Worm (Caenorhabditis elegans) whole organism, L4 larva: Measurements from ENCODE around the gene W01C8.5.

ENCODE experiments used
- F10B5.3 ChIP-seq: sonication (generic microtip); optimal IDR thresholded peaks from 2 replicates; lab custom pipeline; 2016; ENCODE audit warnings: mild to moderate bottlenecking, missing genetic modification characterization, missing compliant biosample characterization
- F26F4.8 ChIP-seq: fragments of 200-800 bp; sonication (Bioruptor generic); conservative IDR thresholded peaks from 2 replicates; pipeline ENCODE4 v1.3.6; 2022; ENCODE audit warnings: missing genetic modification characterization, missing compliant biosample characterization
- F44E2.7 ChIP-seq: fragments of 200-800 bp; sonication (Bioruptor generic); IDR thresholded peaks from 2 replicates; pipeline ENCODE4 v2.1.2; 2022; ENCODE audit warnings: missing genetic modification characterization, missing compliant biosample characterization
- Y105C5A.15 ChIP-seq: fragments of 200-800 bp; sonication (Bioruptor generic); IDR thresholded peaks from 2 replicates; pipeline ENCODE4 v1.3.6; 2022; ENCODE audit warnings: missing genetic modification characterization, missing compliant biosample characterization
- Y48G9A.11 ChIP-seq: fragments of 200-800 bp; sonication (Bioruptor generic); IDR thresholded peaks from 2 replicates; pipeline ENCODE4 v1.3.6; 2022; ENCODE audit warnings: missing genetic modification reagents, missing genetic modification characterization, missing compliant biosample characterization
- Y75B8A.6 ChIP-seq: fragments of 200-800 bp; sonication (Bioruptor generic); IDR thresholded peaks from 2 replicates; pipeline ENCODE4 v1.3.6; 2022; ENCODE audit warnings: missing genetic modification reagents, missing genetic modification characterization, missing compliant biosample characterization
- arid-1 ChIP-seq: fragments of 200-800 bp; sonication (Bioruptor generic); conservative IDR thresholded peaks from 2 replicates; pipeline ENCODE4 v1.3.6; 2022; ENCODE audit warnings: missing genetic modification reagents, missing genetic modification characterization, missing compliant biosample characterization
- attf-4 ChIP-seq: sonication (generic microtip); optimal IDR thresholded peaks from 3 replicates; lab custom pipeline; 2017; ENCODE audit warnings: missing biosample characterization, missing genetic modification characterization
- ceh-20 ChIP-seq: fragments of 200-800 bp; sonication (Bioruptor generic); IDR thresholded peaks from 2 replicates; pipeline ENCODE4 v1.3.6; 2022; ENCODE audit warnings: missing genetic modification reagents, missing genetic modification characterization, missing compliant biosample characterization
- ceh-62 ChIP-seq: sonication (generic microtip); optimal IDR thresholded peaks from 2 replicates; lab custom pipeline; 2017; ENCODE audit warnings: missing biosample characterization, missing genetic modification characterization
- ctbp-1 ChIP-seq: fragments of 200-800 bp; sonication (Bioruptor generic); IDR thresholded peaks from 2 replicates; pipeline ENCODE4 v1.3.6; 2022; ENCODE audit warnings: missing genetic modification reagents, missing genetic modification characterization, missing compliant biosample characterization
- daf-12 ChIP-seq: fragments of 150-350 bp; optimal IDR thresholded peaks from 2 replicates; lab custom pipeline; 2014; ENCODE audit warnings: missing biosample characterization, missing genetic modification reagents, missing genetic modification characterization
- daf-19 ChIP-seq: fragments of 200-800 bp; sonication (Bioruptor generic); conservative IDR thresholded peaks from 2 replicates; pipeline ENCODE4 v1.3.6; 2022; ENCODE audit warnings: missing genetic modification characterization, missing compliant biosample characterization
- dmd-9 ChIP-seq: fragments of 200-800 bp; sonication (Bioruptor generic); IDR thresholded peaks from 2 replicates; pipeline ENCODE4 v1.3.6; 2022; ENCODE audit warnings: missing genetic modification reagents, missing genetic modification characterization, missing compliant biosample characterization
- dpl-1 ChIP-seq: fragments of 150-350 bp; optimal IDR thresholded peaks from 2 replicates; lab custom pipeline; 2014; ENCODE audit warnings: missing biosample characterization, missing genetic modification reagents, missing genetic modification characterization
- egl-43 ChIP-seq: fragments of 200-800 bp; sonication (Bioruptor generic); IDR thresholded peaks from 2 replicates; pipeline ENCODE4 v1.3.6; 2022; ENCODE audit warnings: missing genetic modification reagents, missing genetic modification characterization, missing compliant biosample characterization
- fos-1 ChIP-seq: fragments of 150-350 bp; optimal IDR thresholded peaks from 2 replicates; lab custom pipeline; 2014; ENCODE audit warnings: missing biosample characterization, missing genetic modification characterization
- gei-8 ChIP-seq: fragments of 200-800 bp; sonication (Bioruptor generic); optimal IDR thresholded peaks from 2 replicates; lab custom pipeline; 2018; ENCODE audit warnings: mild to moderate bottlenecking, missing genetic modification characterization, missing compliant biosample characterization
- hlh-30 ChIP-seq: sonication (generic microtip); optimal IDR thresholded peaks from 2 replicates; lab custom pipeline; 2017; ENCODE audit warnings: antibody characterized with exemption, mild to moderate bottlenecking, missing genetic modification characterization, missing compliant biosample characterization; ENCODE audit not compliant: insufficient read depth
- lim-7 ChIP-seq: fragments of 200-800 bp; sonication (Bioruptor generic); IDR thresholded peaks from 2 replicates; pipeline ENCODE4 v1.3.6; 2022; ENCODE audit warnings: missing genetic modification characterization, missing compliant biosample characterization
- lin-13 ChIP-seq: fragments of 150-350 bp; optimal IDR thresholded peaks from 2 replicates; lab custom pipeline; 2014; ENCODE audit warnings: missing biosample characterization, missing genetic modification reagents, missing genetic modification characterization
- lin-15B ChIP-seq: fragments of 150-350 bp; sonication (generic microtip); optimal IDR thresholded peaks from 3 replicates; lab custom pipeline; 2014; ENCODE audit warnings: missing biosample characterization, missing genetic modification characterization
- lin-29 ChIP-seq: fragments of 200-800 bp; sonication (Bioruptor generic); IDR thresholded peaks from 2 replicates; pipeline ENCODE4 v1.3.6; 2022; ENCODE audit warnings: missing genetic modification reagents, missing genetic modification characterization, missing compliant biosample characterization
- madf-5 ChIP-seq, 2 experiments: fragments of 200-800 bp; sonication (Bioruptor generic); IDR thresholded peaks; 2 replicates each; pipeline ENCODE4 v1.3.6; 2022; ENCODE audit warnings: missing compliant biosample characterization in 2 of 2, missing genetic modification characterization in 2 of 2
- mdt-29 ChIP-seq: fragments of 200-800 bp; sonication (Bioruptor generic); IDR thresholded peaks from 2 replicates; pipeline ENCODE4 v1.3.6; 2022; ENCODE audit warnings: missing genetic modification reagents, missing genetic modification characterization, missing compliant biosample characterization
- mep-1 ChIP-seq: fragments of 150-350 bp; sonication (generic microtip); optimal IDR thresholded peaks from 3 replicates; lab custom pipeline; 2014; ENCODE audit warnings: missing biosample characterization, missing genetic modification characterization
- mes-2 ChIP-seq: sonication (generic microtip); optimal IDR thresholded peaks from 2 replicates; lab custom pipeline; 2016; ENCODE audit warnings: missing genotype, mild to moderate bottlenecking, missing genetic modification characterization, missing compliant biosample characterization; ENCODE audit not compliant: poor library complexity, severe bottlenecking
- mxl-3 ChIP-seq: fragments of 200-800 bp; sonication (Bioruptor generic); optimal IDR thresholded peaks from 2 replicates; lab custom pipeline; 2018; ENCODE audit warnings: mild to moderate bottlenecking, missing genetic modification characterization, missing compliant biosample characterization
- nhr-111 ChIP-seq: fragments of 200-800 bp; sonication (Bioruptor generic); optimal IDR thresholded peaks from 2 replicates; lab custom pipeline; 2018; ENCODE audit warnings: mild to moderate bottlenecking, missing genetic modification characterization, missing compliant biosample characterization
- nhr-25 ChIP-seq: sonication (generic microtip); optimal IDR thresholded peaks from 2 replicates; lab custom pipeline; 2017; ENCODE audit warnings: missing genetic modification characterization, mild to moderate bottlenecking, missing compliant biosample characterization, antibody characterized with exemption, moderate library complexity, borderline replicate concordance; ENCODE audit not compliant: insufficient read depth
- nhr-48 ChIP-seq: sonication (generic microtip); optimal IDR thresholded peaks from 2 replicates; lab custom pipeline; 2016; ENCODE audit warnings: mild to moderate bottlenecking, missing genetic modification characterization, missing compliant biosample characterization
- nhr-76 ChIP-seq: fragments of 150-350 bp; optimal IDR thresholded peaks from 2 replicates; lab custom pipeline; 2014; ENCODE audit warnings: missing biosample characterization, missing genetic modification characterization
- nhr-77 ChIP-seq: fragments of 150-350 bp; optimal IDR thresholded peaks from 2 replicates; lab custom pipeline; 2014; ENCODE audit warnings: missing biosample characterization, missing genetic modification characterization
- saeg-2 ChIP-seq: fragments of 200-800 bp; sonication (Bioruptor generic); IDR thresholded peaks from 2 replicates; pipeline ENCODE4 v1.3.6; 2022; ENCODE audit warnings: missing genetic modification reagents, missing genetic modification characterization, missing compliant biosample characterization
- sdz-12 ChIP-seq: fragments of 200-800 bp; sonication (Bioruptor generic); optimal IDR thresholded peaks from 2 replicates; lab custom pipeline; 2018; ENCODE audit warnings: mild to moderate bottlenecking, missing genetic modification characterization, missing compliant biosample characterization
- unc-62 ChIP-seq, 3 experiments: fragments of 150-350 bp in 1 of 3; sonication (generic microtip); optimal IDR thresholded peaks in 2 of 3; peaks in 1 of 3; 1 replicate in 1 of 3; 2 replicates in 2 of 3; lab custom pipeline; 2014 to 2017; ENCODE audit warnings: missing biosample characterization in 3 of 3, missing genetic modification characterization in 3 of 3, missing genetic modification reagents in 3 of 3, missing genotype in 1 of 3
- vab-7 ChIP-seq: fragments of 200-800 bp; sonication (Bioruptor generic); IDR thresholded peaks from 2 replicates; pipeline ENCODE4 v1.3.6; 2022; ENCODE audit warnings: missing genetic modification reagents, missing genetic modification characterization, missing compliant biosample characterization
- zag-1 ChIP-seq: fragments of 150-350 bp; optimal IDR thresholded peaks from 2 replicates; lab custom pipeline; 2014; ENCODE audit warnings: missing biosample characterization, missing genetic modification characterization
- zfp-2 ChIP-seq: sonication (generic microtip); optimal IDR thresholded peaks from 2 replicates; lab custom pipeline; 2016; ENCODE audit warnings: mild to moderate bottlenecking, missing genetic modification characterization, missing compliant biosample characterization
- zfp-3 ChIP-seq: fragments of 200-800 bp; sonication (Bioruptor generic); conservative IDR thresholded peaks from 2 replicates; pipeline ENCODE4 v1.3.6; 2022; ENCODE audit warnings: missing genetic modification reagents, missing genetic modification characterization, missing compliant biosample characterization
- zip-11 ChIP-seq: fragments of 200-800 bp; sonication (Bioruptor generic); IDR thresholded peaks from 2 replicates; pipeline ENCODE4 v1.3.6; 2022; ENCODE audit warnings: missing genetic modification characterization, missing compliant biosample characterization
- zip-2 ChIP-seq: fragments of 150-350 bp; optimal IDR thresholded peaks from 2 replicates; lab custom pipeline; 2014; ENCODE audit warnings: missing biosample characterization, missing genetic modification characterization
- ztf-11 ChIP-seq: fragments of 150-350 bp; optimal IDR thresholded peaks from 2 replicates; lab custom pipeline; 2014; ENCODE audit warnings: missing biosample characterization, missing genetic modification characterization
- ztf-7 ChIP-seq: fragments of 150-350 bp; optimal IDR thresholded peaks from 2 replicates; lab custom pipeline; 2014; ENCODE audit warnings: missing biosample characterization, missing genetic modification characterization

The W01C8.5 gene

ce11 chrX:5697208-5697607 is at the start of gene W01C8.5:
Gene W01C8.5, minus strand, starts transcription at chrX:5697308.
- no peak for TF ChIP-seq ctbp-1 (GFP tag; lab: Robert Waterston, UW)
- TF ChIP-seq gei-8 (GFP tag; lab: Kevin White, UChicago): no peak
- TF ChIP-seq dmd-9: no peak
- TF ChIP-seq egl-43 (GFP tag; lab: Robert Waterston, UW): no peak
- no peak for TF ChIP-seq lin-29
- no peak for TF ChIP-seq dpl-1 (GFP tag; lab: Kevin White, UChicago)
- no peak for TF ChIP-seq saeg-2 (GFP tag; lab: Robert Waterston, UW)
- TF ChIP-seq F26F4.8 (GFP tag; lab: Robert Waterston, UW): no peak
- TF ChIP-seq vab-7 (GFP tag; lab: Robert Waterston, UW): no peak
- TF ChIP-seq lim-7 (GFP tag; lab: Robert Waterston, UW): no peak
- no peak for TF ChIP-seq zip-2 (tag; lab: Kevin White, UChicago)
- TF ChIP-seq zag-1 (tag; lab: Kevin White, UChicago): no peak
- TF ChIP-seq hlh-30: no peak
- TF ChIP-seq mep-1 (tag; lab: Kevin White, UChicago): no peak
- no peak for TF ChIP-seq zip-11 (GFP tag; lab: Robert Waterston, UW)
- TF ChIP-seq unc-62 (GFP tag; optimal IDR thresholded peaks at IDR 0.05 in 1 of 2; lab: Kevin White, UChicago): no peak
- no peak for TF ChIP-seq unc-62 (tag; optimal IDR thresholded peaks at IDR 0.05; lab: Kevin White, UChicago)
- no peak for TF ChIP-seq mdt-29 (GFP tag; lab: Robert Waterston, UW)
- no peak for TF ChIP-seq zfp-2 (tag; lab: Kevin White, UChicago)

ce11 chrX:5746665-5747064 is 49.6 kb upstream of the W01C8.5 start:
- no peak for TF ChIP-seq Y48G9A.11 (GFP tag; lab: Robert Waterston, UW)
- no peak for TF ChIP-seq daf-12 (tag; lab: Kevin White, UChicago)
- TF ChIP-seq lin-15B (tag; lab: Kevin White, UChicago): no peak
- no peak for TF ChIP-seq attf-4
- no peak for TF ChIP-seq lin-13 (GFP tag; lab: Kevin White, UChicago)
- TF ChIP-seq ceh-62 (tag; lab: Kevin White, UChicago): no peak
- no peak for TF ChIP-seq sdz-12 (GFP tag; lab: Kevin White, UChicago)
- no peak for TF ChIP-seq fos-1 (tag; lab: Kevin White, UChicago)
- TF ChIP-seq mxl-3 (GFP tag; lab: Kevin White, UChicago): no peak
- TF ChIP-seq Y105C5A.15 (GFP tag; lab: Robert Waterston, UW): no peak
- no peak for TF ChIP-seq zip-11 (GFP tag; lab: Robert Waterston, UW)
- no peak for TF ChIP-seq madf-5 (GFP tag; IDR thresholded peaks at IDR 0.05; lab: Robert Waterston, UW)

- TF ChIP-seq egl-43 (GFP tag; lab: Robert Waterston, UW) (no peak), F10B5.3 (tag; lab: Kevin White, UChicago) (no peak)
Observed at ce11 chrX:5743209-5743608, 46.1 kb upstream of the W01C8.5 start, which contains the start of gene gnrr-4. Gene gnrr-4, minus strand, starts transcription at chrX:5743309.

ce11 chrX:5733728-5734252 is 36.7 kb upstream of the W01C8.5 start, which contains the start of gene rgs-6:
Gene rgs-6, minus strand, starts transcription at chrX:5733778.
- TF ChIP-seq nhr-77 (no peak), ztf-11 (tag; lab: Kevin White, UChicago) (no peak), ceh-20 (GFP tag; lab: Robert Waterston, UW) (no peak), arid-1 (GFP tag; lab: Robert Waterston, UW) (no peak), nhr-111 (no peak), nhr-25 (tag; lab: Kevin White, UChicago) (no peak), mes-2 (tag; lab: Kevin White, UChicago) (no peak), daf-12 (tag; lab: Kevin White, UChicago) (no peak), ztf-7 (tag; lab: Kevin White, UChicago) (no peak), zfp-3 (GFP tag; lab: Robert Waterston, UW) (no peak), sdz-12 (GFP tag; lab: Kevin White, UChicago) (no peak), Y75B8A.6 (GFP tag; lab: Robert Waterston, UW) (no peak), F44E2.7 (GFP tag; lab: Robert Waterston, UW) (no peak), nhr-48 (tag; lab: Kevin White, UChicago) (no peak), daf-19 (GFP tag; lab: Robert Waterston, UW) (no peak), nhr-76 (tag; lab: Kevin White, UChicago) (no peak)
